Worm (Caenorhabditis elegans): Measurements from ENCODE around the gene znfx-1.

DNA sequence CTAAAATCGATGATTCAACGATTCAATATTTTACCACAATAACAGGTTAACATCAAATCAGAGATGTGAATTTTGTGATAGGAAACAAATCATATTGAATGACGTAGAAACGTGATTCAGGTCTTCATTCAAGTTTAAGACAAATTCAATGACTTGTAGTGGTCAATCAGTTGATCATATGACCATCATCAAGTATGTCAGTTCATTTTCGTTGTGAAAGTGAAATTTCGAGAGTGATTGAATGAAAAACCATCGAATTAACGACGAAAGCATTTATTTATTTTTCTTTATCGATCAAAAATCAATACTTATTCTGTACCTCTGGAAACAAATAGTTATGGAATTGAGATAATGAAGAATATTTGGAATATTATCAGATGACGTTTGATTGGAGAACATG lies 38.1 kb downstream of the znfx-1 start:
- TF ChIP-seq zag-1 (tag; optimal IDR thresholded peaks at IDR 0.05) (no peak), unc-39 (tag; optimal IDR thresholded peaks at IDR 0.05) (no peak), ceh-82 (tag; optimal IDR thresholded peaks at IDR 0.05) (no peak), egl-27 (tag; optimal IDR thresholded peaks at IDR 0.05) (no peak), lsy-2 (tag; optimal IDR thresholded peaks at IDR 0.05) (no peak), R02D3.7 (tag; optimal IDR thresholded peaks at IDR 0.05) (no peak), lin-13 (GFP tag; optimal IDR thresholded peaks at IDR 0.05) (no peak), snpc-4 (tag; optimal IDR thresholded peaks at IDR 0.05) (no peak), ama-1 (optimal IDR thresholded peaks at IDR 0.05) (no peak), nhr-12 (tag; optimal IDR thresholded peaks at IDR 0.05) (no peak), lin-11 (tag; optimal IDR thresholded peaks at IDR 0.05) (no peak), unc-62 (GFP tag; optimal IDR thresholded peaks at IDR 0.05) (no peak), aly-2 (tag; optimal IDR thresholded peaks at IDR 0.05) (no peak)
